Worm (Caenorhabditis elegans): ENCODE data around the gene K12B6.11.

DNA sequence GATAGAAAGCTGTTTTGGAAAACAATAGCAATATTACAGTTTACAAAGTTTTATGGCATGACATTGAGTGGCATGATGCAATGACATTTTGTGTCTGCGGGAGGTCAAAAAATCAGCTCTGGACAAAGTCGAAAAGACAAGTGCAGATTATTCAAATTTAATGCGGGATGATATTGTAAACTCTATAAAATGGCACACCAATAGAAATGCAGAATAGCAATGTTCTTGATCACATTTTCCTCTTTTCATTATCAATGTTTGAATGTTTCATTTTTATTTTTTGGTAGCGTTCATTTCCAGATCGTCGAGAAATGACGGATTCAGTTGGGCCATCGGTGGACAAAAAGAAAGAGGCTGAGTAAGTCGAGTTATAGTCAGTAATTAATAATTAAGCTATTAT is 40.2 kb downstream of the K12B6.11 start, which contains the start of gene T28C12.2:
- TF ChIP-seq tbx-2 (tag; optimal IDR thresholded peaks at IDR 0.05) (no peak), ceh-14 (tag; optimal IDR thresholded peaks at IDR 0.05) (no peak), hlh-8 (tag; optimal IDR thresholded peaks at IDR 0.05) (no peak), hlh-13 (GFP tag; optimal IDR thresholded peaks at IDR 0.05) (no peak), che-1 (tag; optimal IDR thresholded peaks at IDR 0.05) (no peak), unc-55 (GFP tag; optimal IDR thresholded peaks at IDR 0.05) (no peak), sdc-2 (tag; optimal IDR thresholded peaks at IDR 0.05) (no peak)
